Worm (Caenorhabditis elegans) whole organism, L4 larva: ENCODE results near the gene acox-1.5.
A peak's percentile ranks its signal among the peaks of the same experiment; 100 is the strongest.

Experiments
- F10B5.3 ChIP-seq: sonication (generic microtip); optimal IDR thresholded peaks from 2 replicates; lab custom pipeline; 2016; ENCODE audit warnings: mild to moderate bottlenecking, missing genetic modification characterization, missing compliant biosample characterization
- F37D6.2 ChIP-seq: sonication (generic microtip); optimal IDR thresholded peaks from 2 replicates; lab custom pipeline; 2016; ENCODE audit warnings: mild to moderate bottlenecking, missing genetic modification characterization, missing compliant biosample characterization
- Y48G9A.11 ChIP-seq: fragments of 200-800 bp; sonication (Bioruptor generic); IDR thresholded peaks from 2 replicates; pipeline ENCODE4 v1.3.6; 2022; ENCODE audit warnings: missing genetic modification reagents, missing genetic modification characterization, missing compliant biosample characterization
- ZK546.5 ChIP-seq, 2 experiments: sonication (generic microtip); optimal IDR thresholded peaks; 2 replicates each; lab custom pipeline; 2017; ENCODE audit warnings: missing biosample characterization in 2 of 2, missing genetic modification characterization in 2 of 2
- attf-4 ChIP-seq: sonication (generic microtip); optimal IDR thresholded peaks from 3 replicates; lab custom pipeline; 2017; ENCODE audit warnings: missing biosample characterization, missing genetic modification characterization
- ceh-20 ChIP-seq: fragments of 200-800 bp; sonication (Bioruptor generic); IDR thresholded peaks from 2 replicates; pipeline ENCODE4 v1.3.6; 2022; ENCODE audit warnings: missing genetic modification reagents, missing genetic modification characterization, missing compliant biosample characterization
- ceh-28 ChIP-seq: fragments of 150-350 bp; optimal IDR thresholded peaks from 2 replicates; lab custom pipeline; 2014; ENCODE audit warnings: missing biosample characterization, missing genetic modification reagents, missing genetic modification characterization
- ceh-32 ChIP-seq: sonication (generic microtip); optimal IDR thresholded peaks from 2 replicates; lab custom pipeline; 2016; ENCODE audit warnings: mild to moderate bottlenecking, missing genetic modification characterization, missing compliant biosample characterization; ENCODE audit not compliant: poor library complexity
- ceh-44 ChIP-seq: fragments of 200-800 bp; sonication (Bioruptor generic); IDR thresholded peaks from 2 replicates; pipeline ENCODE4 v1.3.6; 2022; ENCODE audit warnings: missing genetic modification reagents, missing genetic modification characterization, missing compliant biosample characterization
- ceh-62 ChIP-seq: sonication (generic microtip); optimal IDR thresholded peaks from 2 replicates; lab custom pipeline; 2017; ENCODE audit warnings: missing biosample characterization, missing genetic modification characterization
- daf-16 ChIP-seq, 3 experiments: sonication (generic microtip); optimal IDR thresholded peaks; 2 replicates each; lab custom pipeline; 2016 to 2017; ENCODE audit warnings: missing genetic modification characterization in 3 of 3, missing genetic modification reagents in 3 of 3, mild to moderate bottlenecking in 2 of 3, missing compliant biosample characterization in 2 of 3, missing biosample characterization in 1 of 3, moderate library complexity in 1 of 3
- daf-19 ChIP-seq: fragments of 200-800 bp; sonication (Bioruptor generic); conservative IDR thresholded peaks from 2 replicates; pipeline ENCODE4 v1.3.6; 2022; ENCODE audit warnings: missing genetic modification characterization, missing compliant biosample characterization
- dve-1 ChIP-seq: sonication (generic microtip); optimal IDR thresholded peaks from 2 replicates; lab custom pipeline; 2017; ENCODE audit warnings: antibody characterized with exemption, mild to moderate bottlenecking, missing genetic modification characterization, missing compliant biosample characterization; ENCODE audit not compliant: insufficient read depth
- egl-27 ChIP-seq: sonication (generic microtip); optimal IDR thresholded peaks from 3 replicates; lab custom pipeline; 2017; ENCODE audit warnings: missing biosample characterization, missing genetic modification reagents, missing genetic modification characterization
- hif-1 ChIP-seq, 2 experiments: sonication (generic microtip); optimal IDR thresholded peaks; 2 replicates each; lab custom pipeline; 2016 to 2017; ENCODE audit warnings: missing compliant biosample characterization in 2 of 2, missing genetic modification characterization in 2 of 2, missing genetic modification reagents in 2 of 2, missing genotype in 2 of 2, mild to moderate bottlenecking in 1 of 2
- hlh-11 ChIP-seq: fragments of 200-800 bp; sonication (Bioruptor generic); optimal IDR thresholded peaks from 2 replicates; lab custom pipeline; 2018; ENCODE audit warnings: mild to moderate bottlenecking, missing genetic modification characterization, missing compliant biosample characterization
- hlh-30 ChIP-seq: sonication (generic microtip); optimal IDR thresholded peaks from 2 replicates; lab custom pipeline; 2017; ENCODE audit warnings: antibody characterized with exemption, mild to moderate bottlenecking, missing genetic modification characterization, missing compliant biosample characterization; ENCODE audit not compliant: insufficient read depth
- hmg-1.1 ChIP-seq: fragments of 200-800 bp; sonication (Bioruptor generic); IDR thresholded peaks from 2 replicates; pipeline ENCODE4 v1.3.6; 2022; ENCODE audit warnings: missing genetic modification reagents, missing genetic modification characterization, missing compliant biosample characterization
- lim-7 ChIP-seq: fragments of 200-800 bp; sonication (Bioruptor generic); IDR thresholded peaks from 2 replicates; pipeline ENCODE4 v1.3.6; 2022; ENCODE audit warnings: missing genetic modification characterization, missing compliant biosample characterization
- lin-1 ChIP-seq: fragments of 200-800 bp; sonication (Bioruptor generic); IDR thresholded peaks from 2 replicates; pipeline ENCODE4 v1.3.6; 2022; ENCODE audit warnings: missing genetic modification reagents, missing genetic modification characterization, missing compliant biosample characterization
- lin-15B ChIP-seq: fragments of 150-350 bp; sonication (generic microtip); optimal IDR thresholded peaks from 3 replicates; lab custom pipeline; 2014; ENCODE audit warnings: missing biosample characterization, missing genetic modification characterization
- lin-38 ChIP-seq: fragments of 200-800 bp; sonication (Bioruptor generic); IDR thresholded peaks from 2 replicates; pipeline ENCODE4 v1.3.6; 2022; ENCODE audit warnings: missing genetic modification reagents, missing genetic modification characterization, missing compliant biosample characterization
- lsy-2 ChIP-seq, 2 experiments: fragments of 150-350 bp in 1 of 2; sonication (generic microtip) in 1 of 2; optimal IDR thresholded peaks; 2 replicates each; lab custom pipeline; 2014 to 2017; ENCODE audit warnings: missing biosample characterization in 2 of 2, missing genetic modification characterization in 2 of 2
- madf-9 ChIP-seq: fragments of 200-800 bp; sonication (Bioruptor generic); conservative IDR thresholded peaks from 2 replicates; pipeline ENCODE4 v1.3.6; 2022; ENCODE audit warnings: missing genetic modification reagents, missing genetic modification characterization, missing compliant biosample characterization
- mdt-29 ChIP-seq: fragments of 200-800 bp; sonication (Bioruptor generic); IDR thresholded peaks from 2 replicates; pipeline ENCODE4 v1.3.6; 2022; ENCODE audit warnings: missing genetic modification reagents, missing genetic modification characterization, missing compliant biosample characterization
- mes-2 ChIP-seq: sonication (generic microtip); optimal IDR thresholded peaks from 2 replicates; lab custom pipeline; 2016; ENCODE audit warnings: missing genotype, mild to moderate bottlenecking, missing genetic modification characterization, missing compliant biosample characterization; ENCODE audit not compliant: poor library complexity, severe bottlenecking
- mxl-3 ChIP-seq: fragments of 200-800 bp; sonication (Bioruptor generic); optimal IDR thresholded peaks from 2 replicates; lab custom pipeline; 2018; ENCODE audit warnings: mild to moderate bottlenecking, missing genetic modification characterization, missing compliant biosample characterization
- nhr-10 ChIP-seq: fragments of 150-350 bp; optimal IDR thresholded peaks from 2 replicates; lab custom pipeline; 2014; ENCODE audit warnings: missing biosample characterization, missing genetic modification characterization
- nhr-28 ChIP-seq: fragments of 150-350 bp; optimal IDR thresholded peaks from 2 replicates; lab custom pipeline; 2014; ENCODE audit warnings: missing biosample characterization, missing genetic modification characterization
- nhr-42 ChIP-seq: fragments of 200-800 bp; sonication (Bioruptor generic); IDR thresholded peaks from 2 replicates; pipeline ENCODE4 v1.3.6; 2022; ENCODE audit warnings: missing genetic modification characterization, missing compliant biosample characterization
- nhr-6 ChIP-seq: fragments of 150-350 bp; optimal IDR thresholded peaks from 2 replicates; lab custom pipeline; 2014; ENCODE audit warnings: missing biosample characterization, missing genetic modification characterization
- nhr-76 ChIP-seq: fragments of 150-350 bp; optimal IDR thresholded peaks from 2 replicates; lab custom pipeline; 2014; ENCODE audit warnings: missing biosample characterization, missing genetic modification characterization
- nhr-77 ChIP-seq: fragments of 150-350 bp; optimal IDR thresholded peaks from 2 replicates; lab custom pipeline; 2014; ENCODE audit warnings: missing biosample characterization, missing genetic modification characterization
- php-3 ChIP-seq: fragments of 200-800 bp; sonication (Bioruptor generic); IDR thresholded peaks from 2 replicates; pipeline ENCODE4 v1.3.6; 2022; ENCODE audit warnings: missing genetic modification reagents, missing genetic modification characterization, missing compliant biosample characterization
- pqm-1 ChIP-seq: sonication (generic microtip); optimal IDR thresholded peaks from 2 replicates; lab custom pipeline; 2017; ENCODE audit warnings: missing biosample characterization, missing genetic modification characterization
- set-16 ChIP-seq: fragments of 200-800 bp; sonication (Bioruptor generic); IDR thresholded peaks from 2 replicates; pipeline ENCODE4 v1.3.6; 2022; ENCODE audit warnings: missing genetic modification reagents, missing genetic modification characterization, missing compliant biosample characterization
- skn-1 ChIP-seq: fragments of 150-350 bp; optimal IDR thresholded peaks from 2 replicates; lab custom pipeline; 2014; ENCODE audit warnings: missing biosample characterization, missing genetic modification characterization
- snpc-1.2 ChIP-seq: fragments of 200-800 bp; sonication (Bioruptor generic); IDR thresholded peaks from 2 replicates; pipeline ENCODE4 v1.3.6; 2022; ENCODE audit warnings: missing genetic modification reagents, missing genetic modification characterization, missing compliant biosample characterization
- snpc-4 ChIP-seq: fragments of 150-350 bp; optimal IDR thresholded peaks from 2 replicates; lab custom pipeline; 2014; ENCODE audit warnings: missing biosample characterization, missing genetic modification characterization
- spr-3 ChIP-seq: fragments of 200-800 bp; sonication (Bioruptor generic); optimal IDR thresholded peaks from 2 replicates; lab custom pipeline; 2018; ENCODE audit warnings: mild to moderate bottlenecking, missing genetic modification characterization, missing compliant biosample characterization
- unc-39 ChIP-seq: sonication (generic microtip); optimal IDR thresholded peaks from 2 replicates; lab custom pipeline; 2017; ENCODE audit warnings: missing biosample characterization, missing genetic modification characterization
- unc-62 ChIP-seq, 3 experiments: fragments of 150-350 bp in 1 of 3; sonication (generic microtip); optimal IDR thresholded peaks in 2 of 3; peaks in 1 of 3; 1 replicate in 1 of 3; 2 replicates in 2 of 3; lab custom pipeline; 2014 to 2017; ENCODE audit warnings: missing biosample characterization in 3 of 3, missing genetic modification characterization in 3 of 3, missing genetic modification reagents in 3 of 3, missing genotype in 1 of 3
- zip-2 ChIP-seq: fragments of 150-350 bp; optimal IDR thresholded peaks from 2 replicates; lab custom pipeline; 2014; ENCODE audit warnings: missing biosample characterization, missing genetic modification characterization

The acox-1.5 gene

DNA sequence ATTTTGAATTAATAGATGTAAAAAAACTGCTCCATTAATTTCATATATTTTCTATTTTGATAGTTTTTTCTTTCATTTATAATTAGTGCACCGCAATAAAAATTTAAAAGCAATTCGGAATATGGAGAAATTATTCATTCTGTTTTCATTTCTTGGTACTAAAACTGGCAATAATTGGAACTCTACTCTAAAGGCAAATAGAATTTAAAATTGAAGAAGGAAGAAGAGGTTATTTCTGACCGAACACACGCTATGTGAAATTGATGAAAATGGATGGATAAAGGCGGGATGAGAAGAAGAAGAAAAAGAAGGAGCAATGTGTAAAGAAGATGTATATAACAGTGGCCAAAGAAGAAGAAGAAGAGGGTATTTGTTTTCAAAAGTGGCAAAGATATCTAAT, 8.8 kb downstream of the acox-1.5 start (continued):
- no peak for TF ChIP-seq nhr-10 (tag; lab: Kevin White, UChicago)

DNA sequence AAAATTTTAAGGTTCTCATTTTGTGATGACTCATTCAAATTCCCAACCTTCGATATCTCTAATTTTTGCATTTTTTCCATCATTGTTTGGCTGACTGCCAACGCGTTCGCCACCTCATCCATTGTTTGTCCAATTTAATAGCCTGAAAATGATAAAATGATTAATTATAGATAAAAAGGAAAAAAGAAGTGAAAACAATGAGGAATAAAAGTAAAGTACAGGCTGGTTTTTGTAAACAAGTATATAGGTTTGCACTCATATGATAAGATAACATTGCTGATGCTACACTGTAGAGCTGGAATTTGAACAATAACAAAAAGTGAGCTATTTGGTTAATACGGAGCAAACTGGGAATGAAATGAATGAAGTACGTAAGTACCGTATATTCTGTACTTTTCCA, 9.8 kb downstream of the acox-1.5 start, which contains the start of gene C48B4.3:
C48B4.3 (minus strand) TSS at position 149 of the 400 bp plus-strand sequence.
- TF ChIP-seq nhr-77 (tag; lab: Kevin White, UChicago), result peak; percentile 21
- no peak for TF ChIP-seq attf-4 (tag; lab: Kevin White, UChicago)
- TF ChIP-seq snpc-4 (tag; lab: Kevin White, UChicago), result no peak
- TF ChIP-seq nhr-10 (tag; lab: Kevin White, UChicago), result no peak
- no peak for TF ChIP-seq nhr-76 (tag; lab: Kevin White, UChicago)
- TF ChIP-seq zip-2 (tag; lab: Kevin White, UChicago), result no peak
- TF ChIP-seq nhr-28 (tag; lab: Kevin White, UChicago), result peak; percentile 29
- no peak for TF ChIP-seq set-16 (GFP tag; lab: Robert Waterston, UW)
- TF ChIP-seq ceh-62 (tag; lab: Kevin White, UChicago), result no peak
- no peak for TF ChIP-seq ZK546.5 (tag; optimal IDR thresholded peaks at IDR 0.05; lab: Kevin White, UChicago)
- TF ChIP-seq mes-2 (tag; lab: Kevin White, UChicago), result no peak
- no peak for TF ChIP-seq nhr-6 (tag; lab: Kevin White, UChicago)
- no peak for TF ChIP-seq daf-16 (GFP tag; optimal IDR thresholded peaks at IDR 0.05; lab: Kevin White, UChicago)
- TF ChIP-seq daf-16 (tag; optimal IDR thresholded peaks at IDR 0.05; lab: Kevin White, UChicago), result peak; percentile 99
- peak; percentile 4 for TF ChIP-seq pqm-1 (tag; lab: Kevin White, UChicago)
- no peak for TF ChIP-seq lin-15B (tag; lab: Kevin White, UChicago)
- no peak for TF ChIP-seq daf-19
- no peak for TF ChIP-seq Y48G9A.11
- peak; percentile 75 for TF ChIP-seq dve-1 (tag; lab: Kevin White, UChicago)
- TF ChIP-seq unc-62 (GFP tag; optimal IDR thresholded peaks at IDR 0.05 in 1 of 2; lab: Kevin White, UChicago), result no peak
- TF ChIP-seq unc-62 (tag; optimal IDR thresholded peaks at IDR 0.05; lab: Kevin White, UChicago), result no peak
- TF ChIP-seq F37D6.2 (tag; lab: Kevin White, UChicago), result no peak
- TF ChIP-seq php-3 (GFP tag; lab: Robert Waterston, UW), result peak; percentile 74
- TF ChIP-seq egl-27 (tag; lab: Kevin White, UChicago), result no peak
- TF ChIP-seq ceh-28 (tag; lab: Kevin White, UChicago), result no peak
- TF ChIP-seq mxl-3 (GFP tag; lab: Kevin White, UChicago), result no peak
- TF ChIP-seq hlh-30 (tag; lab: Kevin White, UChicago), result no peak
- TF ChIP-seq lsy-2 (tag; optimal IDR thresholded peaks at IDR 0.05; lab: Kevin White, UChicago), result no peak
- peak; percentile 14 for TF ChIP-seq hlh-11
- TF ChIP-seq hmg-1.1, result no peak
- TF ChIP-seq mdt-29 (GFP tag; lab: Robert Waterston, UW), result no peak

DNA sequence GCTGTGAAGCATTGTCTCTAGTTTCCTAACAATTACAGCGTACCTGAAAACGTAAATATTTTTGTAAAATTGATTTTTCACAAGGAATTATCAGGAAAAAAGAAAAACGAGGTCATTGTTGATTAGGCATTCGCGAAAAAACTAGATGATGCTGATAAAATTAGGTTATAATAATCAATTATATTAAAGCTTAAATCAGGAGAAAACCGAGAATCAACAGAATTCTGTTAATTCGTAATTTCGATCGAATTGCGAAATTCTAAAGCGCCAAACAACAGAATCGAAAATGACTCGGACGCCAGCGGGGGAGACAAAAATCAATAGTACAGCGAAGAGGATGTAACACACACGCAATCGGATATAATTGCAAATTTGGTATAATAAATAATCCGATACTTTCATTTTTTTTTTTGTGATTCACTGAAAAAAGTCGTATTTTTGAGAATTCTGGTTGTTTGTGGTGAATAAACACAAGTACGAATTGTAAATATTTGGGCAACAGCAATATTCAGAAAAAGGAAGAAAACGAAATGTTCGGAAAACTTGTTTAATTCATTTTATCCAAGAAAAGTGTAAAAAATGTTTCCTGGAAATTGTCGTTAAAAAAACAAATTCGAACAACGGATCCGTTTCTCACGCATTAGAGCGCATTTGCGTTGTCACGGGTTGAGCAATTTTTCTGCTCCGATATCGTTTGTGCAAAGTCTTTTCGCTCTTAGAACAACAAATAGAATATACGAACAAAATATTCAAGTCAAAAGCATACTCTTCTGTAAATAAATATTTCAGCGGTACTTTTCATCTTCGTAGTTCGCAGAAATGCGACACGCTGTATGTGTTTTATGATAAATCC, 11.7 kb downstream of the acox-1.5 start, which contains the start of gene ced-7:
ced-7 (minus strand) TSS at position 51 of the 853 bp plus-strand sequence.
- peak; percentile 49 for TF ChIP-seq lin-38 (GFP tag; lab: Robert Waterston, UW)
- TF ChIP-seq lim-7 (GFP tag; lab: Robert Waterston, UW), result no peak
- no peak for TF ChIP-seq spr-3 (GFP tag; lab: Kevin White, UChicago)
- peak in 1 of 2 experiments; percentile 45 for TF ChIP-seq unc-62 (GFP tag; optimal IDR thresholded peaks at IDR 0.05 in 1 of 2; lab: Kevin White, UChicago)
- TF ChIP-seq unc-62 (tag; optimal IDR thresholded peaks at IDR 0.05; lab: Kevin White, UChicago), result no peak
- peak in 1 of 2 experiments; percentile 28 for TF ChIP-seq lsy-2 (tag; optimal IDR thresholded peaks at IDR 0.05; lab: Kevin White, UChicago)
- no peak for TF ChIP-seq lin-1 (GFP tag; lab: Robert Waterston, UW)
- no peak for TF ChIP-seq F10B5.3 (tag; lab: Kevin White, UChicago)
- TF ChIP-seq snpc-1.2 (GFP tag; lab: Robert Waterston, UW), result no peak
- TF ChIP-seq hif-1 (tag; optimal IDR thresholded peaks at IDR 0.05; lab: Kevin White, UChicago), result no peak
- TF ChIP-seq nhr-42 (GFP tag; lab: Robert Waterston, UW), result no peak
- TF ChIP-seq ceh-32, result no peak
- TF ChIP-seq unc-39 (tag; lab: Kevin White, UChicago), result no peak
- no peak for TF ChIP-seq Y48G9A.11
- TF ChIP-seq skn-1, result no peak
- no peak for TF ChIP-seq ceh-20 (GFP tag; lab: Robert Waterston, UW)
- TF ChIP-seq madf-9 (GFP tag; lab: Robert Waterston, UW), result no peak
- no peak for TF ChIP-seq daf-16 (GFP tag; optimal IDR thresholded peaks at IDR 0.05; lab: Kevin White, UChicago)
- TF ChIP-seq daf-16 (tag; optimal IDR thresholded peaks at IDR 0.05; lab: Kevin White, UChicago), result peak; percentile 77
- no peak for TF ChIP-seq ceh-44
- peak; percentile 87 for TF ChIP-seq hlh-30 (tag; lab: Kevin White, UChicago)
- no peak for TF ChIP-seq nhr-28 (tag; lab: Kevin White, UChicago)
- TF ChIP-seq, all 104 proteins: peak for 5
